Fruit fly (Drosophila melanogaster) whole organism, larva: Measurements from ENCODE around the gene pdgy.

Source experiments
- noc ChIP-seq: fragments of 200-800 bp; sonication (Bioruptor generic); optimal IDR thresholded peaks from 3 replicates; lab custom pipeline; 2019; ENCODE audit warnings: missing biosample characterization, mild to moderate bottlenecking, missing genetic modification characterization, moderate library complexity

The pdgy gene

dm6 chrX:14952845-14953720 is at the start of gene pdgy:
pdgy (minus strand) TSS chrX:14953532.
- TF ChIP-seq noc (tag; lab: Kevin White, UChicago): no peak

dm6 chrX:14960856-14961255 is 7.5 kb upstream of the pdgy start:
- no peak for TF ChIP-seq noc (tag; lab: Kevin White, UChicago)

- no peak for TF ChIP-seq noc (tag; lab: Kevin White, UChicago)
Measured at dm6 chrX:14955050-14955783, 1.9 kb upstream of the pdgy start, which contains the start of the genes CG9030 and eag. CG9030 (minus strand) TSS chrX:14955100. eag (plus strand) TSS chrX:14955477.

- no peak for TF ChIP-seq noc (tag; lab: Kevin White, UChicago)
Measured at dm6 chrX:14953896-14954295, 564 bp upstream of the pdgy start.

dm6 chrX:14952097-14952844 is 1.1 kb downstream of the pdgy start:
- TF ChIP-seq noc (tag; lab: Kevin White, UChicago): no peak

dm6 chrX:14951346-14951862 is 1.9 kb downstream of the pdgy start:
- TF ChIP-seq noc (tag; lab: Kevin White, UChicago): no peak

dm6 chrX:14950273-14951272 is 2.8 kb downstream of the pdgy start:
- peak; percentile 74 for TF ChIP-seq noc (tag; lab: Kevin White, UChicago)

- TF ChIP-seq noc (tag; lab: Kevin White, UChicago): peak; percentile 38
Measured at dm6 chrX:14949227-14949626, 4.1 kb downstream of the pdgy start.

dm6 chrX:14947399-14947798 is 5.9 kb downstream of the pdgy start:
- TF ChIP-seq noc (tag; lab: Kevin White, UChicago): peak; percentile 40

- peak; percentile 59 for TF ChIP-seq noc (tag; lab: Kevin White, UChicago)
Measured at dm6 chrX:14946522-14946921, 6.8 kb downstream of the pdgy start.

dm6 chrX:14936250-14936649 is 17.1 kb downstream of the pdgy start:
- peak; percentile 28 for TF ChIP-seq noc (tag; lab: Kevin White, UChicago)

dm6 chrX:14931296-14931695 is 22.0 kb downstream of the pdgy start:
- no peak for TF ChIP-seq noc (tag; lab: Kevin White, UChicago)

dm6 chrX:14929813-14930212 is 23.5 kb downstream of the pdgy start:
- peak; percentile 9 for TF ChIP-seq noc (tag; lab: Kevin White, UChicago)

- no peak for TF ChIP-seq noc (tag; lab: Kevin White, UChicago)
Measured at dm6 chrX:14928844-14929243, 24.5 kb downstream of the pdgy start, which contains the start of gene CG32591. CG32591 (minus strand) TSS chrX:14928944.
